Worm (Caenorhabditis elegans): ENCODE results near the gene gst-13.

The gst-13 gene

DNA sequence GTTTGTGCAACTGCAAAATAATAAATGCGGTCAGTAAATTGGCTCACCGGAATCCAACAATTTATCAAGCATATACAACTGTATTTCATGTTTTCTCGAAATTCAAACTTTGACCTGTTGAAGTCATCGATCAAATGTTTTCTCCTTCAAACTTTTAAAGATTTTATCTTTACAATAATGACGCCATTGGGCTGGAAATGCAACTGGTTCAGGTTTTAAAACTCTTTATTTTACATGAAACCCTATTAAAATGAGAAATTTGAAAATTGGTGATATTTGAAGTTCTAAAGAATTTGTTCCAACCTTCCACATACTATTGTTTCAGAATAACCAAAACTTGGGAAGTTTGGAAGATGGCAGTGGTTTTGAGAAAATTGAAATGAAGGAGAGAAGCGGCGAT, 5.7 kb downstream of the gst-13 start:
- TF ChIP-seq unc-62 (GFP tag; optimal IDR thresholded peaks at IDR 0.05), result no peak

DNA sequence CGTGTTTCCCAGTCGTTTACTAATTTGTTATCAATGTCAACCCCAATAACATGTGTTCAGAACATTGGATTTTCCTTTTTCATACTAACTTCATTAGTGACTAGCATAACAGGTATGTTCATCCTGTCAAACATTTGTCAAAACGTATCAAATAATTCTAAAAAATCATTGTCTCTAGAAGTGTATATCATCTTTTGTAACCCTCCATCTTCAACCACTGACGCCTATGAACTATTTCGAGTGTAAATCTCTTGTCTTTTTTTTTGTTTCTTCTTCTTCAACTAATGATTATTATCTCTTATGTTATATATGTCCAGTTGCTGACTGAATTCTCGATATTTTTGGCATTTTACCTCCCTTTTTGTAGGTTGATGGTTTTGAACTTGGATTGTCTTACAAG, 6.5 kb downstream of the gst-13 start:
- TF ChIP-seq unc-62 (GFP tag; optimal IDR thresholded peaks at IDR 0.05), result no peak

DNA sequence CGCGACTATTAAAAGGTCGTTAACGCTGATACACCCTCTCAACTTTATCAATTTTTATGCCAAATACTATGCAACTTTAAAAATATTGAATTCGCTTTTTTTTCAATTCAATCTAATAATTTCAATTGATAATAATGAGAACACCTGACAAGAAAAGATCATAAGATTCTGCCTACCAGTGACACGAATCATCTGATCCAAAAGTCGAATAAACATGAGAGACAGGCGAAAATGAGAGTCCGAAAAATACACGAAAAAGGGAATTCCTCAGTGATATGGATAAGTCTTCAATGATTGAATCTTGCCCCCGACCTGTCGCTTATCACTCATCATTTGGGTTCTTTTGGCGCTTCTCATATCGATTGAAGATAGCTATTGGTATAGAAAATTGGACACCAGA, 10.4 kb downstream of the gst-13 start:
- no peak for TF ChIP-seq unc-62 (GFP tag; optimal IDR thresholded peaks at IDR 0.05)

DNA sequence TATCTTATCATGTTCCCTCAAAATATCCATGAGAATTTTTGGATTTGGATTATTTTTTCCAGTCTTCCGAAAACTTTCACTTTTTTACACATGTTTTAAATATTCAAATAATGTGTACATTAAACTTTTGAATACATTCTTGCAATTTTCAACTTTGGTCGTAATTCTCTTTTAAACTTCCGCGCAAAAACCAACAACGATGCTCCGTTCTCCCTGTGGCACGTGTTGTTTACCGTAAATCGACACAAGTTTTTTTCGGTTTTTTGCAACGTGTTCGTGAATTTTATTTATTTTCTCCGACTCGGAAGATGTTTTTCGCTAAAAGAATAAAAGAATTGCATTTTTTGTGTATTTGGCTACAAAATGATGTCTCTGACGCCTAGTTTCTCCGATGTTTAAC, 11.5 kb downstream of the gst-13 start:
- no peak for TF ChIP-seq unc-62 (GFP tag; optimal IDR thresholded peaks at IDR 0.05)

DNA sequence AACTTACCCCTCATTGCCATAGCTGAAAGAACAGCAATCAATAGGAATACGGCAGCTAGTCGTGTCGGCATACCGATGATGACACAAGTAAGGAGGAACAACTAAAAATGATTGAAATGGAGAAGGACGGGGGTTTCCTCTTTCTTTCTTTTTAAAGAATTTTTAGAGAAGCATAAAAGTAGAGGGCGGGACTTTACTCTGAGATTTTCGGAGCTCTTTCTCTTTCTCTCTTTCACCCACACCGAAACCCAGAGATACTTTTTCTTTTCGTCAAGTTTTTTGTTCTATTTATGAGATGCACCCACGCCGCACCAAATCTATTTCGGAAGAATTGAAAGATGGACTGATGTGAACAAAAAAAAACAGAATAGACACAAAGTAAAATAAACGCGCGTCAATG, 15.4 kb downstream of the gst-13 start, which contains the start of gene T26C5.5:
Gene T26C5.5 (minus strand): TSS at position 101 of the 400 bp plus-strand sequence.
- no peak for TF ChIP-seq unc-62 (GFP tag; optimal IDR thresholded peaks at IDR 0.05)

DNA sequence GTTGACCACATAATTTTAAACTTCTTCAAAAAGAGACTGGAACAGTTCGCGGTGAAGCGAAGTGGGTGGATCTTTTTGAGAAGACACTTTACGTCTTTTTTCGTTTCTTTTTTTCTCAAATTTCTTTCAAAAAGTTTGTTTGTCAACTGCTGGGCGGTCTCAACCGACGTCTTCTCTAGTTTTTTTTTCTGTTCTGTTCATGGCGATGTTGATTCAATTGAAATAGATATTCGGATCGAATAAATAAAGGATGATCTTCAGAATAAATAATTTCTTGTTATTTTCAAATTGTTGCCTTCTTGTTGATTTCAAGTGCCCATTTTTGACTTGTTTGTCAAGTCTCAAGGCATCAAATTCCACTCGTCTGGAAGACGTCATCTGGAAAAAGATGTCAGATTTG, 19.2 kb downstream of the gst-13 start, which contains the start of gene T26C5.4:
Gene T26C5.4 (minus strand): TSS at position 101 of the 400 bp plus-strand sequence.
- no peak for TF ChIP-seq unc-62 (GFP tag; optimal IDR thresholded peaks at IDR 0.05)

DNA sequence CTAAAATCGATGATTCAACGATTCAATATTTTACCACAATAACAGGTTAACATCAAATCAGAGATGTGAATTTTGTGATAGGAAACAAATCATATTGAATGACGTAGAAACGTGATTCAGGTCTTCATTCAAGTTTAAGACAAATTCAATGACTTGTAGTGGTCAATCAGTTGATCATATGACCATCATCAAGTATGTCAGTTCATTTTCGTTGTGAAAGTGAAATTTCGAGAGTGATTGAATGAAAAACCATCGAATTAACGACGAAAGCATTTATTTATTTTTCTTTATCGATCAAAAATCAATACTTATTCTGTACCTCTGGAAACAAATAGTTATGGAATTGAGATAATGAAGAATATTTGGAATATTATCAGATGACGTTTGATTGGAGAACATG, 20.3 kb downstream of the gst-13 start:
- TF ChIP-seq unc-62 (GFP tag; optimal IDR thresholded peaks at IDR 0.05), result no peak

DNA sequence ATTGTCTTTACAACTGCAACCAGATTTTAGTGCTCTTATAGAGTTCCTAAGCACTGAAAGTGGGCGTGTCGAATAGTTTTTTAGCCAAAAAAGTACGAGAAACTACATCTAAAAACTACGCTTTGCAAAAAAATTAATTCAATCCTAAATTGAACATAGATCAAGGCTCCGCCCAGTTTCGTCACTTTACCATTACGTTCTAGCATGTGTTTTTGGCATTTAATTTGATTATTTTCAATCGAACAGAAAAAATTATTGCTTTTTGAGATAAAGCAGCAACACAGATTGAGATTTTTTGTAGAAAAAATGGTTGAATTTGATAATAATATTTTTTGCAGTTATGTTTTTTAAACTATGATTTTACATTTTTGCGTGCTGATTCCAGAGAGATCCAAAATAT, 22.9 kb downstream of the gst-13 start, which contains the start of gene nlp-82:
Gene nlp-82 (minus strand): TSS at position 101 of the 400 bp plus-strand sequence.
- TF ChIP-seq unc-62 (GFP tag; optimal IDR thresholded peaks at IDR 0.05), result no peak

DNA sequence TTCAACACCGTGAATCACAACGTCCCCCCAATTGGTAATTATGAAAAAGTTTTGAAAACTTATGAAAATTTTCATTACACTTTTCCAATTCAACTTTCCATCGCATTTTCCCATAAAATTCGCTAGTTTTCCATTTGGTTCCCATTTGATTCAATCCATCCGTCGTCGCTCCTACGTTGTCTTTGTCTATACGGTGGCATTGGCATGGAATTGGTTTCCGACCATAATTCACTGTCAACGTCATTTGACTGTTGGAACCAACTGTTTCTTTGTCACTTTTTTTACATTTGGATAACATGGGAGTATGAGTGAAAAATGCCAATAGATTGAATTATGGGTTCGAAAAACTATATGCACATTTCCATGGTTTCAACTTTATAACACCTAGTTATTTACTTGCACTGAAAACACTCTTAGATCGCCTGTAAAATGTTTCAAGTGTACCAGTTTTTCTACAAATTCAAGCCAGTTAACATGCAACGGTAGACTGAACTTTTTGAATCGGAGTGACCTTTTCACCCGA, 26.8 kb downstream of the gst-13 start:
- no peak for TF ChIP-seq unc-62 (GFP tag; optimal IDR thresholded peaks at IDR 0.05)

DNA sequence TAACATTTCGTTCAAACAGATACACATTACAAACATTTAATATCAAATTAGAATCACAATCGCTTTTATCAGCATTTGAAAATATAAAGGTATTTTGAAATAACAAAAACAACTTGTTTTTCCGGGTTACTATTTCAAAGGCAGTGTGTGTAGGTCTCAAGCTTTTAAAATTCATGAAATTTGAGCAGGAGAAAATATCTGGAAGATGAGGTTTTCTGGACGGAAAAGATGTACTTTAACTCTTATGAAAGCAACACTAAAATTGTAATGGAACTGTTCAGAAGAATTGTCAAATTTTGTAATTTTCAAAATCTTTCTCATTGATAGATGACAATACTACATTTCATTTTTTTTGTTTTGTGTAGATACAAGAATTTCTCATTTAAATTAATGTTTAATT, 27.3 kb downstream of the gst-13 start:
- TF ChIP-seq unc-62 (GFP tag; optimal IDR thresholded peaks at IDR 0.05), result no peak

DNA sequence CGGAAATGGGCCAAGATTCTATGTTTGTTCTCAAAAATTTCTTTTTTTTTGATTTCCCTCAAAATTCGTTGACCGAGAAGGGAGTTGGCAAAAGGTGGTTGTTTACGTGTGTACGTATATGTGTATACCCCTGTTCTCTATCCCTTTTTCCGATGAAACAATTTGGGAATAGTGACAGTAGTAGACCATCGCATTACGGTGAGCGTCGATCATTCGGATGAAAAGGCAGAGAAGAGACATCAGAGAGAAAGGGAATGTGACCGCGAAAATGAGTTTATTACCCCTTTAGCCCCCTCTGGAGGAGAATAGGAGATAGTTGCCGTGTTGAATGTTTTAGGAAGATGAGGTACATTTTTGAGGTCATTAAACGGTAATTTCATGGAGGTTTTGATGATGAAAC, 28.8 kb downstream of the gst-13 start:
- no peak for TF ChIP-seq unc-62 (GFP tag; optimal IDR thresholded peaks at IDR 0.05)

DNA sequence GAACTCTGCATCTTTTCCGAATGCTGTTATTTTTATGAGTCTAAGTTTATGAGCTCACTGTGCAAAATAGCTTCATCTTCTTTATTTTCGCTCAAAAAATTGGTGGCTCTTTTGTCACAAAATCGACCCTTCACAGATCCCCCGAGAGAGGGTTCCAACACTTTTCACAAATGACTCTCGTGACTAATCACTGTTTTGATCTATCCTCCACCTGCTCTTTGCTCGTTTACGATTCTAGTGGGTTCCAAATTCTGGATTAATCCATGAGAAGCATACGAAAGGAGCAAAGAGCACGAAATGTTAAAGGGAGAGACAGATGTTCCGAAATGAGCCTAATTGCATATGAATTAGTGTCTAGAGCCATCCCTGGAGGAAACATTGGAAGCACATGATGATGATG, 30.1 kb downstream of the gst-13 start:
- no peak for TF ChIP-seq unc-62 (GFP tag; optimal IDR thresholded peaks at IDR 0.05)

DNA sequence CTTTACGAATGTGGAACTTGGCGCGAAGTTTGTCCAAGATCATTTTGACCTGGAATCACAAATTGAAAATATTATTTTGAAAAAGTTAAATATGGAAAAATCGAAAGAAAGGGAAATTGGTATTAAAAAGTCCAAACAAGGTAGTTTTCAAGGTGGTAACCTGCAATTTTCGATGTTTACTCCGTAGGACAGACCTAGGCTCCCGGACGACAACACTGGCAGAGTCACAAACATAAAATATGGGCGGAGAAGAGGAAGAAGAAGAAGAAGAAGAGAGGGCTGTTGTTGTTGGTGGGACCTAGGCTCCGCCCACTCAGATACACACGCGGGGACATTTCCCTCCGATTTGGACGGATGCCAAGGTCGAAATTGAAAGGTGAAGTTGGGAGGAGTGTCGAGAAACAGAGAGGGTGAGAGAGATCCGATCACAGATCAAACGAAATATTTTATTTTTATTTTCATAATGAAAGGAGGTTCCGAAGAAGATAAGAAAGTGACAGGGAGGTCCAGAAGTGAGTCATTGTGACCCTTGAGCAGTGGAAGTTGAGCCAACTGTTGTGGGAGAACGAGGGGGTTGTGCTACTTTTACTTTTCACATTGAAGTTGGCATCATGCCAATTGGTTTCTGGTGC, 30.8 kb downstream of the gst-13 start, which contains the start of gene aqp-2:
Gene aqp-2 (minus strand): TSS at position 51 of the 632 bp plus-strand sequence.
- TF ChIP-seq unc-62 (GFP tag; optimal IDR thresholded peaks at IDR 0.05), result no peak

DNA sequence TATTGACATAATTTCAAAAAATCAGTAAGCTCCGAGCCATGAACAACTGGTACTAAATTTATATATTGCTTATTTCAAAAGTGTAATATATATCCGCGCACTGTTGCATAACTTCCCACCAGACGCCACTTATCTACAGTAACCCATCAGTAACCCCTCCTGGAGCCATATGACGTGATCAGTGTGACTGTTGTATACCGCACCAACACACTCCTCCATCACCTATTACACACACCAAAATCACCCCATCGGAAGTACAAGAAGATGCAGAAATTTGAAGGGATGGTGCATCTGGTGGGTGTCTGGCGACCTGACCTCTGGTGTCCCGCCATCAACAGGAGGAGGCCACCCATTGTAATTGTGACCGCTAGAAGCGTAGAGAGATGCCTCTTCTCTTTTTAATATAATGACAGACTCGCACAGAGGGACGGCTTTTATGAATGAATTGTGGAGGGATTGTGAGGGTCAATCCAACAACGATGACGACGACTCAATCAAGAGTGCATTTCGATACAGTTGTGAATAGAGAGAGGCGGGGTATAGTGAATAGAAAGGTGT, 31.7 kb downstream of the gst-13 start:
- no peak for TF ChIP-seq unc-62 (GFP tag; optimal IDR thresholded peaks at IDR 0.05)

DNA sequence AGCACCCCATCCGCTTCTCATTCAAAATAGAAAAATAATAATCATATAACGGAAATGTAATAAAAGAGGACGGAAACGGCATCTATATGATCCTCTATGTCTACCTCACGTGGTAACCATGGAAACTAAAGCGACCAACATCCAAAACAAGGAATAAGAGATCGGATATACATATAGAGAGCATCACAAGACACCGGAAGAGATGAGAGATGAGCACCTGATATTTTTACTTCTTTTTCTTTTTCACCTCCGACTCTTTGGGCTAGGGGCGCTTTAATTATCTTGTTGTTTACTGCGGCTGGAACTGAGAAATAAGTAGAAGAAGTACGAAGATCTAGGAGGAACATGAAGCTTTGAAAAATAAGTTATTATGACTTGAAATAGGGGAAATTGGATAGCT, 32.5 kb downstream of the gst-13 start:
- no peak for TF ChIP-seq unc-62 (GFP tag; optimal IDR thresholded peaks at IDR 0.05)

DNA sequence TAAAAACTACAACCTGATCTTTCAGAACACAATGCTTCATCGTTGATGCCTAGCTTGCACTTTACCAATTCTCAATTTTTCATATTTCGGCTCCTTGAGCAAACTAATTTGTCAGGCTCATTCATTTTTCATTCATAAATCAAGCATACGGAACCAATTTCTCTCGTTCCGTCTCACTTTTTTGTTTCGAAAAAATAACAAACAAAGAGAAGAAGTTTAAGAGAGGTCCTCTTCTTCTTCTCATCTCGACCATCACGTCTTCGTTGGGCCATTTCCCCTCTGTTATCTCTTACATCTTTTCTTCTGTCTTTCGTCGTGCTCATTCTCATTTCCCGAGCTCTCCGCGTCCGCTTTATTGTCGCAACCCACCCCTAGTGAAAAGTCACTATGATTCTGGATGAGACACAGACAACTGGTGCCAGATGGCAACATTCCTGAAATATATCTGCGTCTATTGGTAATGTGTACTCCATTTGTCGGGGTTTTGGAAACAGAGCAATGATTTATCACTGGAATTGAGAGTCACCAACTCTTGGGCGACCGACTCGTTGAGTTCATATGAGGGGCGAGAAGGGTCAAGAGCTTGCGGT, 33.5 kb downstream of the gst-13 start:
- no peak for TF ChIP-seq unc-62 (GFP tag; optimal IDR thresholded peaks at IDR 0.05)

DNA sequence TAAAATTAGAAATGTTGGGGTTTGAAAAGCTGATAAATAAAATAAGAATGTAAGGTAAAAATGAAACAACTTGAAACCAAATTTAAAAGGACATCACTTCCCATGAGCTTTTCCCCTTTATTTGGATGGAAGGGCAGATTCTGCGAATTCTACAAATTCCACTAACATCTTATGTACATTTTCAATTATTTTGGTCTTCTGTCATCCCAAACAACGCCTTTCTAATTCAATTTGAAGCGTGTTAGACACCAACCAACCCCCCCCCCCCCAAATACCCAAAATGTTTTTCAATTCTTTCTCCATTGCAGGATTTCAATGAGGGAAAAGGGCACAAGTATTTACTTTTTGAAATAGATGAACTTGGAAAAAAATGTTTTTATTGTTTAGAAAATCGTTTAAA, 34.4 kb downstream of the gst-13 start:
- TF ChIP-seq unc-62 (GFP tag; optimal IDR thresholded peaks at IDR 0.05), result no peak
